Fruit fly (Drosophila melanogaster) whole organism, embryonic: ENCODE data around the gene slf.

Experiments
- Ada2b ChIP-seq: fragments of 200-800 bp; sonication (Bioruptor generic); IDR thresholded peaks from 2 replicates; pipeline ENCODE4 v1.3.6; 2022; ENCODE audit warnings: missing biosample characterization, missing genetic modification characterization
- Atf3 ChIP-seq: fragments of 200-800 bp; sonication (Bioruptor generic); optimal IDR thresholded peaks from 3 replicates; lab custom pipeline; 2016; ENCODE audit warnings: missing biosample characterization, missing genetic modification characterization
- CG1024 ChIP-seq: fragments of 200-800 bp; sonication (Bioruptor generic); IDR thresholded peaks from 2 replicates; pipeline ENCODE4 v1.3.6; 2022; ENCODE audit warnings: missing biosample characterization, missing genetic modification characterization
- CG10654 ChIP-seq: fragments of 200-800 bp; sonication (Bioruptor generic); optimal IDR thresholded peaks from 2 replicates; lab custom pipeline; 2016; ENCODE audit warnings: missing biosample characterization, missing genetic modification characterization
- CG11560 ChIP-seq: fragments of 200-800 bp; sonication (Bioruptor generic); IDR thresholded peaks from 3 replicates; pipeline ENCODE4 v1.3.6; 2022; ENCODE audit warnings: missing biosample characterization, missing genetic modification characterization
- CG12104 ChIP-seq: fragments of 200-800 bp; sonication (Bioruptor generic); optimal IDR thresholded peaks from 3 replicates; lab custom pipeline; 2016; ENCODE audit warnings: missing biosample characterization, missing genetic modification characterization
- CG13123 ChIP-seq: fragments of 200-800 bp; sonication (Bioruptor generic); optimal IDR thresholded peaks from 2 replicates; lab custom pipeline; 2016; ENCODE audit warnings: missing biosample characterization, missing genetic modification characterization
- CG15514 ChIP-seq: fragments of 200-800 bp; sonication (Bioruptor generic); optimal IDR thresholded peaks from 3 replicates; lab custom pipeline; 2017; ENCODE audit warnings: missing biosample characterization, missing genetic modification characterization, mild to moderate bottlenecking, moderate library complexity, missing genetic modification reagents
- CG17328 ChIP-seq: fragments of 200-800 bp; sonication (Bioruptor generic); IDR thresholded peaks from 2 replicates; pipeline ENCODE4 v1.3.6; 2022; ENCODE audit warnings: missing biosample characterization, missing genetic modification characterization
- CG2712 ChIP-seq: fragments of 200-800 bp; optimal IDR thresholded peaks from 3 replicates; lab custom pipeline; 2019; ENCODE audit warnings: missing biosample characterization, mild to moderate bottlenecking, missing genetic modification characterization, moderate library complexity
- CG4854 ChIP-seq: fragments of 200-800 bp; sonication (Bioruptor generic); optimal IDR thresholded peaks from 2 replicates; lab custom pipeline; 2016; ENCODE audit warnings: missing biosample characterization, missing genetic modification characterization, inconsistent platforms
- CG5245 ChIP-seq: fragments of 200-800 bp; sonication (Bioruptor generic); optimal IDR thresholded peaks from 3 replicates; lab custom pipeline; 2016; ENCODE audit warnings: missing biosample characterization, missing genetic modification characterization
- CG6654 ChIP-seq: fragments of 200-800 bp; sonication (Bioruptor generic); optimal IDR thresholded peaks from 2 replicates; lab custom pipeline; 2017; ENCODE audit warnings: missing biosample characterization, mild to moderate bottlenecking, missing genetic modification characterization
- CG8281 ChIP-seq: fragments of 200-800 bp; sonication (Bioruptor generic); optimal IDR thresholded peaks from 2 replicates; lab custom pipeline; 2018; ENCODE audit warnings: missing biosample characterization, mild to moderate bottlenecking, missing genetic modification characterization, moderate library complexity
- CG8478 ChIP-seq: fragments of >200 bp; optimal IDR thresholded peaks from 2 replicates; lab custom pipeline; 2018
- CG8944 ChIP-seq: fragments of 200-800 bp; sonication (Bioruptor generic); optimal IDR thresholded peaks from 3 replicates; lab custom pipeline; 2016; ENCODE audit warnings: missing biosample characterization, missing genetic modification characterization
- CG9817 ChIP-seq: fragments of 200-800 bp; sonication (Bioruptor generic); optimal IDR thresholded peaks from 2 replicates; lab custom pipeline; 2018; ENCODE audit warnings: missing biosample characterization, mild to moderate bottlenecking, missing genetic modification characterization, moderate library complexity
- D ChIP-seq, 2 experiments: fragments of 200-800 bp in 1 of 2; fragments of >200 bp in 1 of 2; sonication (Bioruptor generic) in 1 of 2; optimal IDR thresholded peaks; 2 replicates in 1 of 2; 3 replicates in 1 of 2; lab custom pipeline; 2017; ENCODE audit warnings: mild to moderate bottlenecking in 1 of 2, missing biosample characterization in 1 of 2, missing genetic modification characterization in 1 of 2, missing genetic modification reagents in 1 of 2
- D19B ChIP-seq: fragments of 200-800 bp; sonication (Bioruptor generic); optimal IDR thresholded peaks from 2 replicates; lab custom pipeline; 2017; ENCODE audit warnings: missing biosample characterization, mild to moderate bottlenecking, missing genetic modification characterization
- Deaf1 ChIP-seq: fragments of 200-800 bp; optimal IDR thresholded peaks from 3 replicates; lab custom pipeline; 2019; ENCODE audit warnings: missing biosample characterization, mild to moderate bottlenecking, missing genetic modification characterization, moderate library complexity
- E2f2 ChIP-seq: fragments of 200-800 bp; sonication (Bioruptor generic); IDR thresholded peaks from 2 replicates; pipeline ENCODE4 v1.3.6; 2022; ENCODE audit warnings: missing biosample characterization, missing genetic modification characterization
- Fer3 ChIP-seq: fragments of 200-800 bp; sonication (Bioruptor generic); optimal IDR thresholded peaks from 2 replicates; lab custom pipeline; 2018; ENCODE audit warnings: missing biosample characterization, mild to moderate bottlenecking, missing genetic modification characterization, moderate library complexity
- H2.0 ChIP-seq: fragments of 200-800 bp; sonication (Bioruptor generic); IDR thresholded peaks from 2 replicates; pipeline ENCODE4 v1.3.6; 2022; ENCODE audit warnings: missing biosample characterization, missing genetic modification characterization
- HLH4C ChIP-seq: fragments of 200-800 bp; sonication (Bioruptor generic); IDR thresholded peaks from 3 replicates; pipeline ENCODE4 v1.3.6; 2022; ENCODE audit warnings: missing biosample characterization, missing genetic modification characterization; ENCODE audit not compliant: partially characterized antibody
- HmgZ ChIP-seq: fragments of 200-800 bp; sonication (Bioruptor generic); optimal IDR thresholded peaks from 2 replicates; lab custom pipeline; 2018; ENCODE audit warnings: missing biosample characterization, mild to moderate bottlenecking, missing genetic modification characterization
- Lpt ChIP-seq: fragments of >200 bp; optimal IDR thresholded peaks from 2 replicates; lab custom pipeline; 2018; ENCODE audit warnings: missing biosample characterization, missing genetic modification characterization
- MTF-1 ChIP-seq: fragments of 200-800 bp; sonication (Bioruptor generic); optimal IDR thresholded peaks from 2 replicates; lab custom pipeline; 2018; ENCODE audit warnings: missing biosample characterization, mild to moderate bottlenecking, missing genetic modification characterization, borderline replicate concordance
- Max ChIP-seq: fragments of 200-800 bp; sonication (Bioruptor generic); optimal IDR thresholded peaks from 2 replicates; lab custom pipeline; 2016; ENCODE audit warnings: missing biosample characterization, mild to moderate bottlenecking, missing genetic modification characterization
- NFAT ChIP-seq: fragments of 200-800 bp; sonication (Bioruptor generic); IDR thresholded peaks from 2 replicates; pipeline ENCODE4 v1.3.6; 2022; ENCODE audit warnings: missing biosample characterization, missing genetic modification characterization
- Rx ChIP-seq: fragments of 200-800 bp; sonication (Bioruptor generic); IDR thresholded peaks from 2 replicates; pipeline ENCODE4 v1.3.6; 2022; ENCODE audit warnings: missing biosample characterization, missing genetic modification characterization
- Side ChIP-seq: fragments of 200-800 bp; sonication (Bioruptor generic); optimal IDR thresholded peaks from 2 replicates; lab custom pipeline; 2016; ENCODE audit warnings: missing biosample characterization, missing genetic modification characterization
- Tbp ChIP-seq: fragments of >200 bp; optimal IDR thresholded peaks from 2 replicates; lab custom pipeline; 2018; ENCODE audit warnings: missing biosample characterization, missing genetic modification characterization
- Vsx1 ChIP-seq: fragments of 200-800 bp; sonication (Bioruptor generic); optimal IDR thresholded peaks from 2 replicates; lab custom pipeline; 2017; ENCODE audit warnings: missing biosample characterization, mild to moderate bottlenecking, missing genetic modification characterization, missing genetic modification reagents
- YL-1 ChIP-seq: fragments of 200-800 bp; sonication (Bioruptor generic); optimal IDR thresholded peaks from 3 replicates; lab custom pipeline; 2017; ENCODE audit warnings: missing biosample characterization, mild to moderate bottlenecking, missing genetic modification characterization
- aop ChIP-seq: fragments of 200-800 bp; sonication (Bioruptor generic); IDR thresholded peaks from 2 replicates; pipeline ENCODE4 v1.3.6; 2022; ENCODE audit warnings: missing biosample characterization, missing genetic modification characterization
- ash1 ChIP-seq: fragments of 200-800 bp; sonication (Bioruptor generic); optimal IDR thresholded peaks from 2 replicates; lab custom pipeline; 2018; ENCODE audit warnings: missing biosample characterization, mild to moderate bottlenecking, missing genetic modification characterization
- ato ChIP-seq: fragments of 200-800 bp; sonication (Bioruptor generic); IDR thresholded peaks from 2 replicates; pipeline ENCODE4 v1.3.6; 2022; ENCODE audit warnings: missing biosample characterization, missing genetic modification characterization; ENCODE audit not compliant: partially characterized antibody
- ci ChIP-seq: fragments of 200-800 bp; sonication (Bioruptor generic); IDR thresholded peaks from 3 replicates; pipeline ENCODE4 v1.3.6; 2022; ENCODE audit warnings: missing biosample characterization, missing genetic modification characterization
- dimm ChIP-seq: fragments of 200-800 bp; sonication (Bioruptor generic); IDR thresholded peaks from 2 replicates; pipeline ENCODE4 v1.3.6; 2022; ENCODE audit warnings: missing biosample characterization, missing genetic modification characterization
- dmrt99B ChIP-seq: fragments of 200-800 bp; sonication (Bioruptor generic); optimal IDR thresholded peaks from 2 replicates; lab custom pipeline; 2018; ENCODE audit warnings: missing biosample characterization, mild to moderate bottlenecking, missing genetic modification characterization, moderate library complexity
- eve ChIP-seq, 2 experiments: fragments of >200 bp; optimal IDR thresholded peaks; 2 replicates each; lab custom pipeline; 2017; ENCODE audit warnings: missing biosample characterization in 2 of 2, missing genetic modification characterization in 2 of 2
- exex ChIP-seq: fragments of 200-800 bp; sonication (Bioruptor generic); optimal IDR thresholded peaks from 4 replicates; lab custom pipeline; 2018; ENCODE audit warnings: missing biosample characterization, mild to moderate bottlenecking, missing genetic modification characterization, moderate library complexity
- grau ChIP-seq: fragments of 200-800 bp; optimal IDR thresholded peaks from 3 replicates; lab custom pipeline; 2019; ENCODE audit warnings: missing biosample characterization, mild to moderate bottlenecking, missing genetic modification characterization, moderate library complexity
- lab ChIP-seq: fragments of 200-800 bp; sonication (Bioruptor generic); optimal IDR thresholded peaks from 3 replicates; lab custom pipeline; 2017; ENCODE audit warnings: missing biosample characterization, missing genetic modification characterization, mild to moderate bottlenecking, moderate library complexity, missing genetic modification reagents
- pan ChIP-seq, 4 experiments: fragments of >200 bp in 3 of 4; fragments of 200-800 bp in 1 of 4; sonication (Bioruptor generic) in 1 of 4; optimal IDR thresholded peaks in 3 of 4; IDR thresholded peaks in 1 of 4; 2 replicates each; pipeline versions ENCODE4 v1.3.6 to Lab custom; 2017 to 2022; ENCODE audit warnings: missing biosample characterization in 2 of 4, missing genetic modification characterization in 2 of 4, mixed read lengths in 1 of 4
- pho ChIP-seq: fragments of 200-800 bp; sonication (Bioruptor generic); optimal IDR thresholded peaks from 2 replicates; lab custom pipeline; 2016; ENCODE audit warnings: missing biosample characterization, missing genetic modification characterization
- stwl ChIP-seq: fragments of 200-800 bp; sonication (Bioruptor generic); optimal IDR thresholded peaks from 3 replicates; lab custom pipeline; 2018; ENCODE audit warnings: missing biosample characterization, mild to moderate bottlenecking, missing genetic modification characterization, moderate library complexity
- zen ChIP-seq: fragments of 200-800 bp; sonication (Bioruptor generic); optimal IDR thresholded peaks from 3 replicates; lab custom pipeline; 2018; ENCODE audit warnings: missing biosample characterization, mild to moderate bottlenecking, missing genetic modification characterization, moderate library complexity

slf gene

dm6 chr2L:4810697-4811490 is 9.2 kb upstream of the slf start (continued):
- TF ChIP-seq exex (tag; lab: Kevin White, UChicago) (peak; percentile 17), H2.0 (no peak; the same call in 1 of the 2 replicates), Deaf1 (tag; lab: Kevin White, UChicago) (no peak), CG6654 (peak; percentile 15), D19B (GFP tag; lab: Kevin White, UChicago) (peak; percentile 66), Tbp (GFP tag; lab: Kevin White, UChicago) (no peak), CG10654 (GFP tag; lab: Kevin White, UChicago) (peak; percentile 30), CG11560 (no peak), HLH4C (GFP tag; lab: Robert Waterston, UW) (no peak), Ada2b (GFP tag; lab: Robert Waterston, UW) (peak; percentile 42; the same call in 1 of the 2 replicates), CG8281 (peak; percentile 47), CG1024 (GFP tag; lab: Robert Waterston, UW) (no peak), Atf3 (GFP tag; lab: Kevin White, UChicago) (peak; percentile 13), CG8944 (GFP tag; lab: Kevin White, UChicago) (no peak), pho (peak; percentile 52), pan (optimal IDR thresholded peaks at IDR 0.05; lab: Kevin White, UChicago) (peak in 1 of 2 experiments; percentile 27), pan (GFP tag; optimal IDR thresholded peaks at IDR 0.05 in 1 of 2, IDR thresholded peaks at IDR 0.05 in 1 of 2) (peak in 1 of 2 experiments; percentile 23), E2f2 (GFP tag; lab: Robert Waterston, UW) (no peak; the same call in 1 of the 2 replicates), Lpt (no peak), CG13123 (GFP tag; lab: Kevin White, UChicago) (no peak), CG9817 (peak; percentile 44), Vsx1 (GFP tag; lab: Kevin White, UChicago) (no peak), lab (peak; percentile 17), CG2712 (tag; lab: Kevin White, UChicago) (peak; percentile 65), YL-1 (no peak), dmrt99B (tag; lab: Kevin White, UChicago) (peak; percentile 72), zen (peak; percentile 3), Rx (no peak), CG4854 (GFP tag; lab: Kevin White, UChicago) (peak; percentile 10), CG17328 (GFP tag; lab: Robert Waterston, UW) (peak; percentile 24; the same call in 1 of the 2 replicates), stwl (tag; lab: Kevin White, UChicago) (no peak), D (optimal IDR thresholded peaks at IDR 0.05; lab: Kevin White, UChicago) (no peak), D (GFP tag; optimal IDR thresholded peaks at IDR 0.05; lab: Kevin White, UChicago) (peak; percentile 59), CG5245 (GFP tag; lab: Kevin White, UChicago) (no peak), CG12104 (GFP tag; lab: Kevin White, UChicago) (peak; percentile 62), ato (GFP tag; lab: Robert Waterston, UW) (no peak), HmgZ (tag; lab: Kevin White, UChicago) (no peak), CG15514 (peak; percentile 21), ash1 (GFP tag; lab: Kevin White, UChicago) (no peak), grau (peak; percentile 78), CG8478 (lab: Kevin White, UChicago) (no peak), Fer3 (tag; lab: Kevin White, UChicago) (peak; percentile 23), eve (GFP tag; optimal IDR thresholded peaks at IDR 0.05; lab: Kevin White, UChicago) (no peak), NFAT (GFP tag; lab: Robert Waterston, UW) (no peak), aop (no peak), ci (GFP tag; lab: Robert Waterston, UW) (peak; percentile 49; the same call in 1 of the 3 replicates), Side (GFP tag; lab: Kevin White, UChicago) (peak; percentile 3), Max (GFP tag; lab: Kevin White, UChicago) (peak; percentile 76), MTF-1 (GFP tag; lab: Kevin White, UChicago) (no peak), dimm (no peak)
